Fruit fly (Drosophila melanogaster): ENCODE data around the gene CG5276.

dm6 chr3R:11469745-11470144 lies 38.2 kb downstream of the CG5276 start:
- TF ChIP-seq CTCF (optimal IDR thresholded peaks at IDR 0.05) (no peak), CG8478 (optimal IDR thresholded peaks at IDR 0.05) (no peak)

All from S2 (cell line).